Worm (Caenorhabditis elegans) whole organism, midembryonic: ENCODE measurements around the gene srx-78.
"Not testable (repeated sequence)": the region's sequence is repeated elsewhere in the genome, so short reads cannot be mapped to it uniquely, and the experiment has no call there.

Experiments
- T22C8.4 ChIP-seq: fragments of 200-800 bp; sonication (Bioruptor generic); IDR thresholded peaks from 2 replicates; pipeline ENCODE4 v1.3.6; 2022; ENCODE audit warnings: missing genetic modification characterization, missing compliant biosample characterization
- cog-1 ChIP-seq: sonication (generic microtip); optimal IDR thresholded peaks from 2 replicates; lab custom pipeline; 2016; ENCODE audit warnings: missing genetic modification characterization, missing compliant biosample characterization
- flt-1 ChIP-seq: fragments of 200-800 bp; sonication (Bioruptor generic); IDR thresholded peaks from 2 replicates; pipeline ENCODE4 v1.3.6; 2022; ENCODE audit warnings: missing genetic modification characterization, missing compliant biosample characterization
- klf-2 ChIP-seq: fragments of 200-800 bp; sonication (Bioruptor generic); conservative IDR thresholded peaks from 2 replicates; pipeline ENCODE4 v1.3.6; 2022; ENCODE audit warnings: missing genetic modification reagents, missing genetic modification characterization, missing compliant biosample characterization
- med-1 ChIP-seq: sonication (generic microtip); optimal IDR thresholded peaks from 2 replicates; lab custom pipeline; 2017; ENCODE audit warnings: missing genetic modification characterization, mild to moderate bottlenecking, missing compliant biosample characterization, antibody characterized with exemption, missing genetic modification reagents; ENCODE audit not compliant: insufficient read depth
- ref-1 ChIP-seq: fragments of 200-800 bp; sonication (Bioruptor generic); conservative IDR thresholded peaks from 2 replicates; pipeline ENCODE4 v1.3.6; 2022; ENCODE audit warnings: missing genetic modification reagents, missing genetic modification characterization, missing compliant biosample characterization
- tab-1 ChIP-seq: fragments of 200-800 bp; sonication (Bioruptor generic); IDR thresholded peaks from 2 replicates; pipeline ENCODE4 v1.3.6; 2022; ENCODE audit warnings: missing genetic modification characterization, missing compliant biosample characterization
- ztf-23 ChIP-seq: fragments of 200-800 bp; sonication (Bioruptor generic); IDR thresholded peaks from 2 replicates; pipeline ENCODE4 v1.3.6; 2022; ENCODE audit warnings: missing genetic modification reagents, missing genetic modification characterization, missing compliant biosample characterization
- ztf-29 ChIP-seq: fragments of 200-800 bp; sonication (Bioruptor generic); IDR thresholded peaks from 2 replicates; pipeline ENCODE4 v1.3.6; 2022; ENCODE audit warnings: missing genetic modification reagents, missing genetic modification characterization, missing compliant biosample characterization

The srx-78 gene

DNA sequence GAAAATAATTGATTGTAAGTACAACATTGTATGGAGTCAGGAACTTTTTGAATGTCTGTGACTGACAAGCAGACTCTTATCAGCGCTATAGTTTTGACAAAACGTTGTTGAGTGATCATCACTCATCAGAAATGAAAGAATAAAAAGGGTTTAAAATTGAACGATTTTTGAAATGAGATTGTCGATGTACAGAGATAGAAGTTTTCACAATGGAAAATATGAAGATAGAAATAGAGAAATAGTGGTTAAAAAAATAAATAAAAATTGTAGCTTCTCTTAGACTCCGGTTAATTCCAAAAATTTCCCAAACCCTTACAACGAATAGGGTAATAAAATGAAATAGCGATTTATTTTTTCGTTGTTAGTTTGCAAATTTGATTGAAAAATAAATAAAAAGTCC lies 30.3 kb downstream of the srx-78 start, which contains the start of gene ugt-30:
TSS of gene ugt-30 (minus strand) at position 101 of the 400 bp plus-strand sequence.
- TF ChIP-seq T22C8.4, ztf-29, flt-1 (GFP tag; lab: Robert Waterston, UW): not testable (repeated sequence)

DNA sequence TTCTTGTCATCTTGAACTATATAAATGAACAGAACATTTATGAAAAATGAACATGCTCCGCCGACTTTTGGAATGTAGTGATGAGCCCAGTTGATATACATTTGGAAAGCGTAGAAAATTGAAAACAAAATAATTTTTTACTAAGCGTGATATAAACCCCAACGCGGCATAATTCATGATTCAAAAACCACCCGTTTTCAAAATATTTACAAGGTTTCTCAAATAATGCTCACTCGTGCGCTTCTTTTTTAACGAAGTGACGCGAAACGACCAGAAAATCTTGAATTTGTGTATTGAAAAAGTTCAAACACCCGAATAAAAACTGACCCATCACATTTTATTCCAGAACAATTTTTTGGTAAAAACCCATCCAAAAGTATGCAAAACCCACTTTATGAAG lies 32.6 kb downstream of the srx-78 start, which contains the start of gene srj-27:
TSS of gene srj-27 (minus strand) at position 101 of the 400 bp plus-strand sequence.
- no peak for TF ChIP-seq med-1
- TF ChIP-seq ref-1 (GFP tag; lab: Robert Waterston, UW) = no peak
- TF ChIP-seq tab-1 (GFP tag; lab: Robert Waterston, UW) = no peak
- no peak for TF ChIP-seq ztf-29 (GFP tag; lab: Robert Waterston, UW)
- no peak for TF ChIP-seq T22C8.4 (GFP tag; lab: Robert Waterston, UW)
- no peak for TF ChIP-seq klf-2 (GFP tag; lab: Robert Waterston, UW)
- TF ChIP-seq flt-1 (GFP tag; lab: Robert Waterston, UW) = no peak

DNA sequence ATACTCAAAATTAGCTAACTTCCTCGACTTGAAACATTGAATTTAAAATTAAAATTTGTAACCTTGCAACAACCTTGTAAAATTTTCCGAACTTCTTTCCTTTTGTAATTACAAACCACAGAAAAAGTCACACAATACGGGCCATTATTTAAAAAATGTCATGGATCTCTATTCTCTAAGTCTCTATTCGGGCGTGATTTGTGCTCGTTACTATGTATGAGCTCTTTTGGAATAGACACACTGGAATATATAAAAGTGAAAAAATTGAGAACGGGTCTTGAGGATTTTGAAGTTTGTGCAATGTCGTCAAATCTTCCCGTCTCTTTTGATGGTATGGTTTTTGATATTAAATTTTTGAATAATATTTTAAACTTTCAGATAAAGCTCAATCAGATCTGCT lies 33.1 kb downstream of the srx-78 start, which contains the start of gene srr-7:
TSS of gene srr-7 (plus strand) at position 301 of the 400 bp plus-strand sequence.
- TF ChIP-seq med-1 = no peak
- no peak for TF ChIP-seq flt-1 (GFP tag; lab: Robert Waterston, UW)

DNA sequence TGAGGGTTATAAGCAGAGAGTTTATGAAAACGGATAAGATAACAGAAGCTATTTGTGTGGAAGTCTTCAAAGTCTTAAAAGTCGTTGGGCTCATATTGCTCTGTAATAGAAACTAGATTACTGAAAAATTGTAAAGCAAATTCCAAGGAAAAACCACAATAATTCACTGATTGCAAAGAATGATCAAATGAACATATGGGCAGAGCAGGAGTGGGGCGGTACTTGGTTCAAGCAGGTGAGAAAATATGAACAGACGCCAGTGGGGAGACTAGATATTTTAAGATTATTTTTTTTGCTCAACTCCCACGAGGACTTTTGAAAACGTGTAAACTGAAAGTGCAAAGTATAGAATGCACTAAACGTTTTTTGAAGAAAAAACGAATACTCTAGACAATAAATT lies 37.6 kb downstream of the srx-78 start, which contains the start of gene str-171:
TSS of gene str-171 (minus strand) at position 101 of the 400 bp plus-strand sequence.
- TF ChIP-seq ztf-29 (GFP tag; lab: Robert Waterston, UW) (no peak), tab-1 (GFP tag; lab: Robert Waterston, UW) (no peak), T22C8.4 (GFP tag; lab: Robert Waterston, UW) (no peak), ref-1 (GFP tag; lab: Robert Waterston, UW) (no peak), med-1 (no peak), klf-2 (GFP tag; lab: Robert Waterston, UW) (no peak), flt-1 (GFP tag; lab: Robert Waterston, UW) (no peak), ztf-23 (GFP tag; lab: Robert Waterston, UW) (no peak), cog-1 (tag; lab: Kevin White, UChicago) (no peak)

DNA sequence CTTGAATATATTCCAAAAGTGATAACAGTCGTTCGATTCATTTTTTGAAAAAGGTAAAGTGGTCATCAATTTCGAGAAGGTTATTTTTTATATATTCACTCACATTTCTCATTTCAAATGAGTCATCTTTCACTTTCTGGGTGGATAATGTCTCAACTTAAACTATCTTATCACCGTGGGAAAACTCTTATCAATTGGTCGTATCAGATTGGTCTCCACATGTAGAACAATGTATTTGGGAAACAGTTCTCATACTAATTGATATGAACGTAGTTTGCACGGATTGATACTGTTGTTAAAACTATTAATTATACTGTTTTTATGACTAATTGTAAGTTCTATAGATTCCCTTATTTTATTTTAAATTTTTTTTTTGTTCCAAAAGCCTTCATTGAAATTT lies 39.0 kb downstream of the srx-78 start:
- TF ChIP-seq klf-2 (GFP tag; lab: Robert Waterston, UW) (no peak), ref-1 (GFP tag; lab: Robert Waterston, UW) (no peak)

DNA sequence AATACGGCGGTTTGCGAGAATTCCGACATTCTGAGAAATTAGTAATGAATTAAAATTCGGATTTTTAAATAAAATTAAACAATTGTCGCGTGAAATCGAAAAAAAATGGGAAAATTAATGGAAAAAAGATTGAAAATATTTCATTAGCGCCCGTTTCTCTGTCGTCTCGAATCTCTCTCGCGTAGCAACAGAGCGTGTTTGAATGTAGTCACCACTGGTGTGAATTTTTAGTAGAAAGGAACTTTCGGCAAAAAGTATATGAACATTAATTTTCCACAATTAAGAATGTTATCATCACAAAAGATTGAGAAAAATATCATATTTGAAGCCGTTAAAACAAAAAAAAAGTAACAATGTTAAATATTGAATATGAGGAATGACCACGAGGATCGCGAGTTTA lies 41.9 kb downstream of the srx-78 start, which contains the start of gene aipl-1:
TSS of gene aipl-1 (minus strand) at position 30 of the 400 bp plus-strand sequence.
- no peak for TF ChIP-seq T22C8.4 (GFP tag; lab: Robert Waterston, UW)
- no peak for TF ChIP-seq klf-2 (GFP tag; lab: Robert Waterston, UW)
- 0 out of 2 replicates have a peak, but pooled peaks have one; percentile 37 for TF ChIP-seq ztf-23 (GFP tag; lab: Robert Waterston, UW)
- no peak for TF ChIP-seq med-1
- TF ChIP-seq tab-1 (GFP tag; lab: Robert Waterston, UW) = no peak
- TF ChIP-seq flt-1 (GFP tag; lab: Robert Waterston, UW) = no peak
- TF ChIP-seq ztf-29 (GFP tag; lab: Robert Waterston, UW) = no peak
- peak; percentile 1 for TF ChIP-seq cog-1 (tag; lab: Kevin White, UChicago)

DNA sequence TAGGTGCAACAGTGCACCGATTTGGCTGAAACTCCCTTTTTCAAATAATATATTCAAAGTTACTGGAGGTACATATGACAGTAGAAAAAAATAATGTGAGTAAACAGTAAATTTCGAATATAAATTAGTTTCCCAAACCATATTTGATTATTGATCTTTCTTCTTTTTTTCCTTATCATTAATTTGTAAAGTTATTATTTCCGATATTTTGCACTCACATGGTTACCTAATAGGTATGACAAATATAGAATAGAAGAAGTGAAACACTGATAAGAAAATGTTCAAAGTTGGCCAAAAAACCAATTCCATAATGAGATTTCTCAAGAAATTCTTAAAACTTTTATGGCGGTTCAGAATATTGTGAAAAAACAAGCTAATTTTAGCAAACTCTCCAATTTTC lies 45.0 kb downstream of the srx-78 start:
- TF ChIP-seq T22C8.4 (GFP tag; lab: Robert Waterston, UW) (no peak), ref-1 (GFP tag; lab: Robert Waterston, UW) (no peak), med-1 (no peak), tab-1 (GFP tag; lab: Robert Waterston, UW) (no peak), cog-1 (tag; lab: Kevin White, UChicago) (no peak), flt-1 (GFP tag; lab: Robert Waterston, UW) (no peak), klf-2 (GFP tag; lab: Robert Waterston, UW) (no peak), ztf-29 (GFP tag; lab: Robert Waterston, UW) (no peak), ztf-23 (GFP tag; lab: Robert Waterston, UW) (no peak)

DNA sequence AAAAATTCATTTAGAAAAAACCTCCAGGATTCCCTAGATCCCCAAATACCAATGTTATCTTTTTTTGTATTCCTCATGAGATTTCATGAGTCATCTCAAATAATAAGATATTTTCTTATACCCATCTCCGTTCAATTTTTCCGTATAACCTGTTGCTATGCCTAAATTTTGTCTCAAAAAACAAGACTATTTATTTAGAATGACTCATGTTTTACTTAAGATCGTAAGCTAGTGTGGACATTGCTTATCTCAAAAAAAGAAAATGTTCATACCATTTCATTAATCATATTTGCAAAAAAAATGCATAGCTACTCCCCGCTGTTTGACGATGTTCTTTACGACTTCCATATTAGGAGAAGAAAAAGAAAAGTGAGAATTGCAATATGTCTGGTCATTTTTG lies 45.4 kb downstream of the srx-78 start, which contains the start of gene K08F9.3:
TSS of gene K08F9.3 (plus strand) at position 301 of the 400 bp plus-strand sequence.
- no peak for TF ChIP-seq cog-1 (tag; lab: Kevin White, UChicago)
- no peak for TF ChIP-seq flt-1 (GFP tag; lab: Robert Waterston, UW)
- no peak for TF ChIP-seq ztf-23 (GFP tag; lab: Robert Waterston, UW)
- TF ChIP-seq tab-1 (GFP tag; lab: Robert Waterston, UW) = no peak
- no peak for TF ChIP-seq klf-2 (GFP tag; lab: Robert Waterston, UW)
- no peak for TF ChIP-seq ref-1 (GFP tag; lab: Robert Waterston, UW)
- TF ChIP-seq med-1 = no peak
- TF ChIP-seq ztf-29 (GFP tag; lab: Robert Waterston, UW) = no peak
- no peak for TF ChIP-seq T22C8.4 (GFP tag; lab: Robert Waterston, UW)

DNA sequence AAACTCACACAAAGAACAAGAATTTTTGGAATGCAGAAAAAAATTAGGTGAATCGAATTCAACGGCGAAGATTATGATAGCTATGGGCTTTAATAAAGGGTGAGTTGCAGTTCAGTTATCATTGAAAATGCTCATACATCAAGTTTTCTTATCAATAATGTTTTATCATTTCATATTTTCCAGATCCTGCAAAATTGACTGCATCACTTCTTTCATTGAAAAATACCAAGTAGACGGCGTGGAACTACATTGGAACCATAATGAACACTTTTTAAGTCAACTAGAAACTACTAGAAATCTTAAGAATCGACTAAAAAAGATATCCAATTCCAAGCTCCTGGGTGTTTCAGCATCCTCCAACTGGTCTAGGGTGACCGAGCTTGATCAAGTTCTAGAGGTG lies 48.4 kb downstream of the srx-78 start, which contains the start of gene K08F9.1:
TSS of gene K08F9.1 (minus strand) at position 101 of the 400 bp plus-strand sequence.
- TF ChIP-seq cog-1 (tag; lab: Kevin White, UChicago) = no peak
- TF ChIP-seq med-1 = no peak

DNA sequence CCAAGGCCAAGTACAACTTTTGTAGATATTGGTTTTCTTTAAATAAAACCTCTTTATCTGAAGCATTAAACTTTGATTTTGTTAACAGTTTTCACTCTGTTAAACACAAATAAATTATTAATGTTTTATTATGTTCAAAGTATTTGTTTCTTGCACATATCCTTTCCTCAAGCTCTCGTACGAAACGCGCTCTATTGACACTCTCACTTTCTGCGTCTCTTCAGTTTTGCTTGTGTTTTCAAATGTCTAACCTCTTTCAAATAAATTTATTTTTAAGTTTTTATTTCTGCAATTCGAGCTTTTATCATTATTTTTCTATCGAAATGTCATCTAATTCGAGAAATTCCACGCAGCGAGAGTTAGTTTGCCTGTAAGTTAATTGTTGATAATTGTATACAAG lies 48.9 kb downstream of the srx-78 start, which contains the start of gene K08F9.4:
TSS of gene K08F9.4 (plus strand) at position 222 of the 400 bp plus-strand sequence.
- TF ChIP-seq ztf-23 (GFP tag; lab: Robert Waterston, UW) (no peak), T22C8.4 (GFP tag; lab: Robert Waterston, UW) (no peak), ztf-29 (GFP tag; lab: Robert Waterston, UW) (no peak), ref-1 (GFP tag; lab: Robert Waterston, UW) (no peak), tab-1 (GFP tag; lab: Robert Waterston, UW) (no peak), cog-1 (tag; lab: Kevin White, UChicago) (no peak), klf-2 (GFP tag; lab: Robert Waterston, UW) (no peak), med-1 (no peak), flt-1 (GFP tag; lab: Robert Waterston, UW) (no peak)
